Worm (Caenorhabditis elegans): ENCODE data around the gene grl-28.

DNA sequence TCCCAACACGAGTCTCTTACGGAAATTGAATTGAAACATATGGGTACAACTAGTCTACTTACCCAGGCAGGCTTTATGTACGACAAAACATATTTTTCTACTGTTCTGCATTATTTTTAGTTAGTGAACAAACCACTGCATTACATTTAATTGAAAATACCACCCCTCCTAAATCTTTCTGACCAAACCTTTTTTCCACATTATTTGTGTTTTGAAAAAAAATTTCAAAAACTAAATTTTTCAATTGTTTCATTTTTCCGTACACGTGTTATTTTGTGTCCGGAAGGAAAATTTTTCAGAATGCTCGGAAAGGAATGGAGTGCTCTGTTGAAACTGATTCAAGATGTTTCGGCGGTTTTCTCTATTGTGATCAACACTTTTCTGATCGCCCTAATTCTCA, 39.3 kb downstream of the grl-28 start, which contains the start of gene str-226:
- no peak for TF ChIP-seq unc-62 (GFP tag; optimal IDR thresholded peaks at IDR 0.05)
- no peak for TF ChIP-seq ztf-11 (tag; optimal IDR thresholded peaks at IDR 0.05)
- no peak for TF ChIP-seq elt-1 (tag; optimal IDR thresholded peaks at IDR 0.05; ENCODE audit: borderline replicate concordance, insufficient read depth)
- no peak for TF ChIP-seq nhr-76 (tag; optimal IDR thresholded peaks at IDR 0.05)
- TF ChIP-seq mep-1 (tag; optimal IDR thresholded peaks at IDR 0.05) = no peak
- no peak for TF ChIP-seq lsy-2 (tag; optimal IDR thresholded peaks at IDR 0.05)
- no peak for TF ChIP-seq nhr-12 (tag; optimal IDR thresholded peaks at IDR 0.05)
- no peak for TF ChIP-seq snpc-4 (tag; optimal IDR thresholded peaks at IDR 0.05)
- no peak for TF ChIP-seq elt-3 (tag; optimal IDR thresholded peaks at IDR 0.05)
- no peak for TF ChIP-seq nhr-237 (tag; optimal IDR thresholded peaks at IDR 0.05)
- TF ChIP-seq sptf-1 (tag; optimal IDR thresholded peaks at IDR 0.05) = no peak

All from whole organism, mixed stage, embryonic.